Worm (Caenorhabditis elegans): Measurements from ENCODE around the gene F10C2.3.

DNA sequence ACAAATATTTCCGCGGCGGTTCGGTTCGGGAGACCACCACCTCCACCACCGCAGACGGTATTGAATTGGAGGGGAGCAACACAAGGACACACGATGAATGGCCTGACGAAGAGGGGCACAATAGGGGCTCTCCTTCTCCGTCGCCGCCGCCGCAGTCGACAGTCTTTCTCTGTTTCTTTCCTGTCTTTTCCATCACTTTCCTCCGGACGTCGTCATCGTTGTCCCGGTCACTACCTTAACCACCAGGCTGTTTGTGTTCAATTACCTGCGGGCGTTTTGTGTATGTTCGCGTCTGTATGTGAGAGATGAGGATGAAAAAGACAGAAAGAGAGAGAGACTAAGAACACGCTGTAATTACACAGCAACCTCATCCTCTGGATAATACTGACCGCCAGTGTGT, 19.6 kb downstream of the F10C2.3 start:
- no peak for TF ChIP-seq ceh-36 (tag; optimal IDR thresholded peaks at IDR 0.05)
- TF ChIP-seq ama-1 (optimal IDR thresholded peaks at IDR 0.05): no peak
- TF ChIP-seq tbx-11 (GFP tag; IDR thresholded peaks at IDR 0.05): no peak
- no peak for TF ChIP-seq pes-1 (GFP tag; IDR thresholded peaks at IDR 0.05)
- TF ChIP-seq tbx-37 (GFP tag; conservative IDR thresholded peaks at IDR 0.05): no peak
- no peak for TF ChIP-seq flt-1 (GFP tag; IDR thresholded peaks at IDR 0.05)
- TF ChIP-seq scrt-1 (GFP tag; IDR thresholded peaks at IDR 0.05): no peak

All from whole organism, early embryonic.